Worm (Caenorhabditis elegans) whole organism, early embryonic: ENCODE data around the gene alg-1.

Source experiments
- B0310.2 ChIP-seq: sonication (generic microtip); optimal IDR thresholded peaks from 2 replicates; lab custom pipeline; 2016; ENCODE audit warnings: mild to moderate bottlenecking, missing genetic modification characterization, missing compliant biosample characterization
- F13C5.2 ChIP-seq: sonication (generic microtip); optimal IDR thresholded peaks from 2 replicates; lab custom pipeline; 2017; ENCODE audit warnings: mild to moderate bottlenecking, missing genetic modification characterization, inconsistent platforms, missing compliant biosample characterization
- aly-1 ChIP-seq: sonication (generic microtip); optimal IDR thresholded peaks from 2 replicates; lab custom pipeline; 2016; ENCODE audit warnings: missing genetic modification characterization, missing compliant biosample characterization
- ama-1 ChIP-seq: fragments of 150-350 bp; optimal IDR thresholded peaks from 2 replicates; lab custom pipeline; 2014
- ceh-13 ChIP-seq: fragments of 200-800 bp; sonication (Bioruptor generic); optimal IDR thresholded peaks from 2 replicates; lab custom pipeline; 2018; ENCODE audit warnings: mild to moderate bottlenecking, missing genetic modification characterization, missing compliant biosample characterization
- ceh-36 ChIP-seq: sonication (generic microtip); optimal IDR thresholded peaks from 2 replicates; lab custom pipeline; 2016; ENCODE audit warnings: missing genetic modification characterization, inconsistent platforms, missing compliant biosample characterization
- ets-7 ChIP-seq: sonication (generic microtip); optimal IDR thresholded peaks from 2 replicates; lab custom pipeline; 2016; ENCODE audit warnings: missing genotype, missing genetic modification characterization, missing compliant biosample characterization
- flt-1 ChIP-seq: fragments of 200-800 bp; sonication (Bioruptor generic); IDR thresholded peaks from 2 replicates; pipeline ENCODE4 v1.3.6; 2022; ENCODE audit warnings: missing genetic modification characterization, missing compliant biosample characterization
- hmbx-1 ChIP-seq: sonication (generic microtip); optimal IDR thresholded peaks from 2 replicates; lab custom pipeline; 2016; ENCODE audit warnings: mild to moderate bottlenecking, missing genetic modification characterization, missing compliant biosample characterization
- hmg-4 ChIP-seq: fragments of 200-800 bp; sonication (Bioruptor generic); optimal IDR thresholded peaks from 2 replicates; lab custom pipeline; 2018; ENCODE audit warnings: mild to moderate bottlenecking, missing genetic modification characterization, missing compliant biosample characterization
- hnd-1 ChIP-seq: sonication (generic microtip); optimal IDR thresholded peaks from 2 replicates; lab custom pipeline; 2016; ENCODE audit warnings: missing genetic modification characterization, missing compliant biosample characterization
- pes-1 ChIP-seq: fragments of 200-800 bp; sonication (Bioruptor generic); IDR thresholded peaks from 2 replicates; pipeline ENCODE4 v1.3.6; 2022; ENCODE audit warnings: missing genetic modification reagents, missing genetic modification characterization, missing compliant biosample characterization
- scrt-1 ChIP-seq: fragments of 200-800 bp; sonication (Bioruptor generic); IDR thresholded peaks from 2 replicates; pipeline ENCODE4 v1.3.6; 2022; ENCODE audit warnings: missing genetic modification characterization, missing compliant biosample characterization
- sea-1 ChIP-seq: fragments of 200-800 bp; sonication (Bioruptor generic); conservative IDR thresholded peaks from 2 replicates; pipeline ENCODE4 v1.3.6; 2022; ENCODE audit warnings: missing genetic modification characterization, missing compliant biosample characterization
- tbx-11 ChIP-seq: fragments of 200-800 bp; sonication (Bioruptor generic); IDR thresholded peaks from 2 replicates; pipeline ENCODE4 v1.3.6; 2022; ENCODE audit warnings: missing genetic modification characterization, missing compliant biosample characterization
- tbx-37 ChIP-seq: fragments of 200-800 bp; sonication (Bioruptor generic); conservative IDR thresholded peaks from 2 replicates; pipeline ENCODE4 v1.3.6; 2022; ENCODE audit warnings: missing genetic modification reagents, missing genetic modification characterization, missing compliant biosample characterization
- tra-4 ChIP-seq: sonication (generic microtip); optimal IDR thresholded peaks from 2 replicates; lab custom pipeline; 2017; ENCODE audit warnings: missing genetic modification characterization, missing compliant biosample characterization

Gene alg-1

ce11 chrX:13944184-13944583 lies 4.7 kb upstream of the alg-1 start:
- peak; percentile 26 for TF ChIP-seq F13C5.2
- no peak for TF ChIP-seq hnd-1
- no peak for TF ChIP-seq flt-1 (GFP tag; lab: Robert Waterston, UW)
- TF ChIP-seq ama-1 (lab: Kevin White, UChicago), result no peak
- TF ChIP-seq ceh-13 (GFP tag; lab: Kevin White, UChicago), result no peak

- no peak for TF ChIP-seq F13C5.2
- no peak for TF ChIP-seq tbx-37 (GFP tag; lab: Robert Waterston, UW)
- no peak for TF ChIP-seq ceh-36 (tag; lab: Kevin White, UChicago)
- TF ChIP-seq hmg-4 (GFP tag; lab: Kevin White, UChicago), result no peak
- no peak for TF ChIP-seq sea-1 (GFP tag; lab: Robert Waterston, UW)
- no peak for TF ChIP-seq pes-1
- TF ChIP-seq ets-7 (tag; lab: Kevin White, UChicago), result no peak
- TF ChIP-seq hmbx-1 (tag; lab: Kevin White, UChicago), result no peak
- no peak for TF ChIP-seq tra-4 (tag; lab: Kevin White, UChicago)
Observed at ce11 chrX:13945090-13945489, 3.8 kb upstream of the alg-1 start.

- TF ChIP-seq pes-1 (peak; percentile 20; the same call in 1 of the 2 replicates), ceh-36 (tag; lab: Kevin White, UChicago) (no peak), F13C5.2 (peak; percentile 70), scrt-1 (no peak), ceh-13 (GFP tag; lab: Kevin White, UChicago) (no peak), tra-4 (tag; lab: Kevin White, UChicago) (no peak), ets-7 (tag; lab: Kevin White, UChicago) (no peak), ama-1 (lab: Kevin White, UChicago) (no peak), sea-1 (GFP tag; lab: Robert Waterston, UW) (no peak), hnd-1 (no peak), B0310.2 (tag; lab: Kevin White, UChicago) (no peak), aly-1 (tag; lab: Kevin White, UChicago) (no peak), hmbx-1 (tag; lab: Kevin White, UChicago) (no peak), tbx-11 (GFP tag; lab: Robert Waterston, UW) (no peak), flt-1 (GFP tag; lab: Robert Waterston, UW) (no peak), hmg-4 (GFP tag; lab: Kevin White, UChicago) (peak; percentile 69), tbx-37 (GFP tag; lab: Robert Waterston, UW) (no peak)
Observed at ce11 chrX:13945524-13945923, 3.4 kb upstream of the alg-1 start.

- no peak for TF ChIP-seq tbx-37 (GFP tag; lab: Robert Waterston, UW)
- TF ChIP-seq F13C5.2, result no peak
- TF ChIP-seq B0310.2 (tag; lab: Kevin White, UChicago), result no peak
- no peak for TF ChIP-seq ceh-13 (GFP tag; lab: Kevin White, UChicago)
- TF ChIP-seq flt-1 (GFP tag; lab: Robert Waterston, UW), result no peak
- no peak for TF ChIP-seq ceh-36 (tag; lab: Kevin White, UChicago)
- TF ChIP-seq tra-4 (tag; lab: Kevin White, UChicago), result no peak
- no peak for TF ChIP-seq sea-1 (GFP tag; lab: Robert Waterston, UW)
- TF ChIP-seq ama-1 (lab: Kevin White, UChicago), result no peak
- TF ChIP-seq aly-1 (tag; lab: Kevin White, UChicago), result no peak
- no peak for TF ChIP-seq tbx-11 (GFP tag; lab: Robert Waterston, UW)
- no peak for TF ChIP-seq pes-1
- TF ChIP-seq hmg-4 (GFP tag; lab: Kevin White, UChicago), result no peak
- no peak for TF ChIP-seq ets-7 (tag; lab: Kevin White, UChicago)
- no peak for TF ChIP-seq scrt-1
Observed at ce11 chrX:13946693-13947583, 2.0 kb upstream of the alg-1 start.

- 0 out of 2 replicates have a peak, but pooled peaks have one; percentile 47 for TF ChIP-seq tbx-11 (GFP tag; lab: Robert Waterston, UW)
- TF ChIP-seq aly-1 (tag; lab: Kevin White, UChicago), result peak; percentile 62
- peak; percentile 62 for TF ChIP-seq F13C5.2
- TF ChIP-seq hmbx-1 (tag; lab: Kevin White, UChicago), result no peak
- TF ChIP-seq hmg-4 (GFP tag; lab: Kevin White, UChicago), result peak; percentile 87
- no peak for TF ChIP-seq B0310.2 (tag; lab: Kevin White, UChicago)
Observed at ce11 chrX:13948167-13948566, 743 bp upstream of the alg-1 start.

ce11 chrX:13950620-13951152 lies 1.8 kb downstream of the alg-1 start:
- TF ChIP-seq aly-1 (tag; lab: Kevin White, UChicago), result peak; percentile 44
- TF ChIP-seq B0310.2 (tag; lab: Kevin White, UChicago), result peak; percentile 40
- no peak for TF ChIP-seq ceh-36 (tag; lab: Kevin White, UChicago)
- peak; percentile 81 for TF ChIP-seq hmg-4 (GFP tag; lab: Kevin White, UChicago)
- TF ChIP-seq F13C5.2, result peak; percentile 38
- TF ChIP-seq scrt-1, result 0 out of 2 replicates have a peak, but pooled peaks have one; percentile 30

ce11 chrX:13952347-13952746 lies 3.4 kb downstream of the alg-1 start:
- TF ChIP-seq sea-1 (GFP tag; lab: Robert Waterston, UW), result no peak
- no peak for TF ChIP-seq B0310.2 (tag; lab: Kevin White, UChicago)
